Worm (Caenorhabditis elegans) whole organism, young adult: Measurements from ENCODE around the gene cyp-33A1.
"Not testable (repeated sequence)": the region's sequence is repeated elsewhere in the genome, so short reads cannot be mapped to it uniquely, and the experiment has no call there.

ENCODE experiments used
- B0035.1 ChIP-seq: sonication (generic microtip); optimal IDR thresholded peaks from 2 replicates; lab custom pipeline; 2016; ENCODE audit warnings: missing genetic modification characterization, mild to moderate bottlenecking, missing compliant biosample characterization, missing genotype, missing genetic modification reagents
- B0261.1 ChIP-seq: sonication (generic microtip); optimal IDR thresholded peaks from 2 replicates; lab custom pipeline; 2016; ENCODE audit warnings: mild to moderate bottlenecking, missing genetic modification characterization, moderate library complexity, missing compliant biosample characterization
- F10E7.11 ChIP-seq: sonication (generic microtip); optimal IDR thresholded peaks from 2 replicates; lab custom pipeline; 2017; ENCODE audit warnings: mild to moderate bottlenecking, missing genetic modification characterization, moderate library complexity, missing compliant biosample characterization
- F23B12.7 ChIP-seq: sonication (generic microtip); optimal IDR thresholded peaks from 2 replicates; lab custom pipeline; 2017; ENCODE audit warnings: missing genetic modification characterization, mild to moderate bottlenecking, missing compliant biosample characterization, antibody characterized with exemption, moderate library complexity; ENCODE audit not compliant: insufficient read depth
- F52B5.7 ChIP-seq: sonication (generic microtip); optimal IDR thresholded peaks from 2 replicates; lab custom pipeline; 2016; ENCODE audit warnings: mild to moderate bottlenecking, missing genetic modification characterization, missing compliant biosample characterization
- F57A8.1 ChIP-seq: fragments of 200-800 bp; sonication (Bioruptor generic); optimal IDR thresholded peaks from 2 replicates; lab custom pipeline; 2018; ENCODE audit warnings: mild to moderate bottlenecking, missing genetic modification characterization, moderate library complexity, missing compliant biosample characterization
- K11D2.4 ChIP-seq: fragments of 200-800 bp; sonication (Bioruptor generic); IDR thresholded peaks from 2 replicates; pipeline ENCODE4 v1.3.6; 2022; ENCODE audit warnings: missing genetic modification reagents, missing genetic modification characterization, missing compliant biosample characterization
- T07F8.4 ChIP-seq: sonication (generic microtip); optimal IDR thresholded peaks from 2 replicates; lab custom pipeline; 2016; ENCODE audit warnings: mild to moderate bottlenecking, missing genetic modification characterization, moderate library complexity, missing compliant biosample characterization
- T26A5.8 ChIP-seq: sonication (generic microtip); optimal IDR thresholded peaks from 2 replicates; lab custom pipeline; 2016; ENCODE audit warnings: missing genetic modification characterization, missing compliant biosample characterization
- Y53F4B.3 ChIP-seq: fragments of 200-800 bp; sonication (Bioruptor generic); IDR thresholded peaks from 2 replicates; pipeline ENCODE4 v1.3.6; 2022; ENCODE audit warnings: missing genetic modification reagents, missing genetic modification characterization, missing compliant biosample characterization
- Y79H2A.3 ChIP-seq: fragments of 200-800 bp; sonication (Bioruptor generic); conservative IDR thresholded peaks from 2 replicates; pipeline ENCODE4 v1.3.6; 2022; ENCODE audit warnings: missing genetic modification reagents, missing genetic modification characterization, missing compliant biosample characterization
- ZK185.1 ChIP-seq: sonication (generic microtip); optimal IDR thresholded peaks from 2 replicates; lab custom pipeline; 2016; ENCODE audit warnings: mild to moderate bottlenecking, missing genetic modification characterization, missing compliant biosample characterization; ENCODE audit not compliant: poor library complexity, severe bottlenecking
- ama-1 ChIP-seq, 3 experiments: fragments of 150-350 bp in 1 of 3; sonication (generic microtip) in 2 of 3; optimal IDR thresholded peaks; 2 replicates each; lab custom pipeline; 2014 to 2018; ENCODE audit warnings: missing biosample characterization in 2 of 3, missing genetic modification characterization in 2 of 3, missing genetic modification reagents in 2 of 3
- cebp-1 ChIP-seq, 2 experiments: fragments of 200-800 bp in 1 of 2; sonication (Bioruptor generic) in 1 of 2; sonication (generic microtip) in 1 of 2; IDR thresholded peaks in 1 of 2; optimal IDR thresholded peaks in 1 of 2; 2 replicates each; pipeline versions ENCODE4 v1.3.6 to Lab custom; 2017 to 2022; ENCODE audit warnings: missing compliant biosample characterization in 2 of 2, missing genetic modification characterization in 2 of 2, mild to moderate bottlenecking in 1 of 2, missing genetic modification reagents in 1 of 2, moderate library complexity in 1 of 2
- ceh-79 ChIP-seq: sonication (generic microtip); optimal IDR thresholded peaks from 2 replicates; lab custom pipeline; 2017; ENCODE audit warnings: mild to moderate bottlenecking, missing genetic modification characterization, missing compliant biosample characterization
- dox-1 ChIP-seq: fragments of 200-800 bp; sonication (Bioruptor generic); IDR thresholded peaks from 2 replicates; pipeline ENCODE4 v1.3.6; 2022; ENCODE audit warnings: missing genetic modification reagents, missing genetic modification characterization, missing compliant biosample characterization
- efl-1 ChIP-seq: fragments of 150-350 bp; optimal IDR thresholded peaks from 2 replicates; lab custom pipeline; 2014; ENCODE audit warnings: missing biosample characterization, missing genetic modification reagents, missing genetic modification characterization
- egl-18 ChIP-seq: fragments of 200-800 bp; sonication (Bioruptor generic); IDR thresholded peaks from 2 replicates; pipeline ENCODE4 v1.3.6; 2022; ENCODE audit warnings: missing genetic modification reagents, missing genetic modification characterization, missing compliant biosample characterization
- egrh-3 ChIP-seq: fragments of 200-800 bp; sonication (Bioruptor generic); IDR thresholded peaks from 2 replicates; pipeline ENCODE4 v1.3.6; 2022; ENCODE audit warnings: missing genetic modification reagents, missing genetic modification characterization, missing compliant biosample characterization
- ets-4 ChIP-seq: fragments of 200-800 bp; sonication (Bioruptor generic); optimal IDR thresholded peaks from 2 replicates; lab custom pipeline; 2018; ENCODE audit warnings: mild to moderate bottlenecking, missing genetic modification characterization, missing compliant biosample characterization
- let-607 ChIP-seq, 2 experiments: fragments of 200-800 bp in 1 of 2; sonication (Bioruptor generic) in 1 of 2; sonication (generic microtip) in 1 of 2; optimal IDR thresholded peaks; 2 replicates each; lab custom pipeline; 2016 to 2018; ENCODE audit warnings: mild to moderate bottlenecking in 2 of 2, missing compliant biosample characterization in 2 of 2, missing genetic modification characterization in 2 of 2, moderate library complexity in 2 of 2, missing genotype in 1 of 2
- lir-1 ChIP-seq: fragments of 200-800 bp; sonication (Bioruptor generic); conservative IDR thresholded peaks from 2 replicates; pipeline ENCODE4 v1.3.6; 2022; ENCODE audit warnings: missing genetic modification reagents, missing genetic modification characterization, missing compliant biosample characterization
- mes-4 ChIP-seq: sonication (generic microtip); optimal IDR thresholded peaks from 2 replicates; lab custom pipeline; 2016; ENCODE audit warnings: missing genotype, missing genetic modification characterization, missing compliant biosample characterization
- nfya-1 ChIP-seq: sonication (generic microtip); optimal IDR thresholded peaks from 2 replicates; lab custom pipeline; 2017; ENCODE audit warnings: antibody characterized with exemption, missing compliant biosample characterization, missing genetic modification characterization, borderline replicate concordance; ENCODE audit not compliant: insufficient read depth
- rcor-1 ChIP-seq: fragments of 200-800 bp; sonication (Bioruptor generic); IDR thresholded peaks from 2 replicates; pipeline ENCODE4 v1.3.6; 2022; ENCODE audit warnings: missing genetic modification reagents, missing genetic modification characterization, missing compliant biosample characterization
- sea-2 ChIP-seq: fragments of 200-800 bp; sonication (Bioruptor generic); IDR thresholded peaks from 2 replicates; pipeline ENCODE4 v1.3.6; 2022; ENCODE audit warnings: missing genetic modification characterization, missing compliant biosample characterization
- snpc-4 ChIP-seq, 5 experiments: fragments of 150-350 bp in 1 of 5; sonication (generic microtip) in 4 of 5; optimal IDR thresholded peaks; 2 replicates each; lab custom pipeline; 2014 to 2018; ENCODE audit warnings: missing genetic modification characterization in 5 of 5, missing biosample characterization in 3 of 5, antibody characterized with exemption in 2 of 5, mild to moderate bottlenecking in 2 of 5, missing compliant biosample characterization in 2 of 5, missing genotype in 2 of 5, moderate library complexity in 2 of 5, missing genetic modification reagents in 1 of 5
- tbp1 ChIP-seq: fragments of 200-800 bp; sonication (Bioruptor generic); optimal IDR thresholded peaks from 2 replicates; lab custom pipeline; 2018; ENCODE audit warnings: mild to moderate bottlenecking, missing genetic modification characterization, missing compliant biosample characterization
- unc-130 ChIP-seq: sonication (generic microtip); optimal IDR thresholded peaks from 2 replicates; lab custom pipeline; 2016; ENCODE audit warnings: missing genetic modification reagents, missing genetic modification characterization, missing compliant biosample characterization
- zim-3 ChIP-seq: sonication (generic microtip); optimal IDR thresholded peaks from 2 replicates; lab custom pipeline; 2017; ENCODE audit warnings: mild to moderate bottlenecking, missing genetic modification characterization, moderate library complexity, missing compliant biosample characterization
- ztf-18 ChIP-seq: sonication (generic microtip); optimal IDR thresholded peaks from 2 replicates; lab custom pipeline; 2016; ENCODE audit warnings: missing genotype, mild to moderate bottlenecking, missing genetic modification characterization, missing compliant biosample characterization
- ztf-25 ChIP-seq: fragments of 200-800 bp; sonication (Bioruptor generic); IDR thresholded peaks from 2 replicates; pipeline ENCODE4 v1.3.6; 2022; ENCODE audit warnings: missing genetic modification reagents, missing genetic modification characterization, missing compliant biosample characterization
- ztf-28 ChIP-seq: fragments of 200-800 bp; sonication (Bioruptor generic); IDR thresholded peaks from 2 replicates; pipeline ENCODE4 v1.3.6; 2022; ENCODE audit warnings: missing genetic modification reagents, missing genetic modification characterization, missing compliant biosample characterization

cyp-33A1 gene

DNA sequence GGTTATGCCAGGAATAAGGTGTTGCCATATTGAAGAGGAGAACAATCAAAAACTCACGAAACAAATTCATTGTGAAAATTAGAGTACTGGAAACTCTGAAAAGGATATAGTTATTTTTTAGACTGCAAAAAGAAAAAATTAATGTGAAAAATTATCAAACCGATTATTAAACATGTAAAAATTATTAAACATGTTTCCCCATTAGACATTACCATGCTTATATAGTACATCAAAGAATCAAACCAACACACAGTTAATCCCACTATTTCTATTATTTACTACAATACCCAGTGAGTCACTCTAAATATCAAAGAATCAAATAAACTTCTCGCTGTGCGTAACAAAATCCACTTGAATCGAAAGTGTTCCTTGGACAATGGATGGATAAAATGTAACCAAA, 31.8 kb upstream of the cyp-33A1 start, which contains the start of gene ZK105.13:
TSS of gene ZK105.13 (minus strand) at position 101 of the 400 bp plus-strand sequence.
- TF ChIP-seq B0261.1 (no peak), tbp1 (no peak), T07F8.4 (no peak), nfya-1 (tag; lab: Kevin White, UChicago) (no peak), ztf-18 (no peak), ZK185.1 (tag; lab: Kevin White, UChicago) (no peak), rcor-1 (GFP tag; lab: Robert Waterston, UW) (no peak), F10E7.11 (tag; lab: Kevin White, UChicago) (no peak), Y53F4B.3 (GFP tag; lab: Robert Waterston, UW) (no peak), efl-1 (GFP tag; lab: Kevin White, UChicago) (no peak), ets-4 (GFP tag; lab: Kevin White, UChicago) (no peak), ama-1 (optimal IDR thresholded peaks at IDR 0.05; lab: Kevin White, UChicago) (no peak), ama-1 (GFP tag; optimal IDR thresholded peaks at IDR 0.05; lab: Kevin White, UChicago) (no peak), F23B12.7 (no peak), cebp-1 (GFP tag; IDR thresholded peaks at IDR 0.05; lab: Robert Waterston, UW) (no peak), cebp-1 (tag; optimal IDR thresholded peaks at IDR 0.05; lab: Kevin White, UChicago) (no peak), lir-1 (no peak), sea-2 (GFP tag; lab: Robert Waterston, UW) (no peak), Y79H2A.3 (GFP tag; lab: Robert Waterston, UW) (no peak), snpc-4 (GFP tag; optimal IDR thresholded peaks at IDR 0.05; lab: Kevin White, UChicago) (no peak), snpc-4 (tag; optimal IDR thresholded peaks at IDR 0.05; lab: Kevin White, UChicago) (no peak), ceh-79 (tag; lab: Kevin White, UChicago) (no peak)

DNA sequence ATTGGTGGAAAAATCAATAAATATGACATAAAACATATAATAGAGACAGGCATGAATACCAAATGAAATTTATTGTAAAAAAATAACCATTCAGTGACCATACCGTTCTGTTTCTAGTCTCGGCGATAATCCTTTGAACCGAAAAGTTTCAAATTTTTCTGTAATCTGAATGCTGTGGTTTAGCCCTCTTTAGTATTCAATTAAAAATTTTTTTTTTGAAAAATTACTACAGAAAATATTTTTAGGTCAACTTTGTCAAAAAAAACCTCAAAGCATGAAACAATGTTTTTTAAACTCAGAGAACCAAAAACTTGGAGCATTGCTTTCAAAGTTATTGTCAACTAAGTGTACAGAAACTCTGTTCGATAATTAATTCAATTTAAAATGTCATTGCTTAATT, 27.3 kb upstream of the cyp-33A1 start, which contains the start of gene ZK105.11:
TSS of gene ZK105.11 (minus strand) at position 101 of the 400 bp plus-strand sequence.
- TF ChIP-seq egrh-3 (GFP tag; lab: Robert Waterston, UW) (no peak), T26A5.8 (tag; lab: Kevin White, UChicago) (no peak)

- no peak for TF ChIP-seq F57A8.1 (GFP tag; lab: Kevin White, UChicago)
- no peak for TF ChIP-seq ztf-28
- TF ChIP-seq sea-2 (GFP tag; lab: Robert Waterston, UW), result no peak
- TF ChIP-seq Y53F4B.3 (GFP tag; lab: Robert Waterston, UW), result no peak
- TF ChIP-seq unc-130 (GFP tag; lab: Kevin White, UChicago), result no peak
- no peak for TF ChIP-seq zim-3 (tag; lab: Kevin White, UChicago)
- TF ChIP-seq B0035.1 (tag; lab: Kevin White, UChicago), result no peak
- no peak for TF ChIP-seq dox-1 (GFP tag; lab: Robert Waterston, UW)
- TF ChIP-seq mes-4 (tag; lab: Kevin White, UChicago), result no peak
- TF ChIP-seq let-607 (tag; optimal IDR thresholded peaks at IDR 0.05; lab: Kevin White, UChicago), result no peak
- no peak for TF ChIP-seq egl-18 (GFP tag; lab: Robert Waterston, UW)
- TF ChIP-seq efl-1 (GFP tag; lab: Kevin White, UChicago), result no peak
- no peak for TF ChIP-seq K11D2.4 (GFP tag; lab: Robert Waterston, UW)
- TF ChIP-seq, all 124 proteins: peak for 0
Measured at ce11 chrV:7705316-7705715, 24.1 kb upstream of the cyp-33A1 start, which contains the start of gene srw-3. Gene srw-3 (plus strand): TSS chrV:7705616.

DNA sequence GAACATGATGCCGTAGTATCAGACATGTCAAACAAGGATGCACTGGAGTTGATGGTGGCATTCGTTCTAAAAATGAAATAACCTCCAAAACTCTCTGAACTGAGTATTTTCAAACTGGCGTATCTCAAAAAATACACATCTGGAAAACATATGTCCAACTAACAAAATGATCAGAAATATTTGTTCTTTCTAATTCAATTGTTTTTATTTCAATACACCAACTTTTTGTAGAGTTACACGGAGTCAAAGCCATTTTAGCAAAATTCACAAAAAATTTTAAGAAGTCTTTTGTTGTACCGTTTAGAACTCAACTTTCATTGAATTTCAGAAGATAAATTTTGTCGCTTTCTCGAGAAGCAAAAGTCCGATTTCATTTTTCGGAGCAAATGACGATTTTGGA, 22.3 kb upstream of the cyp-33A1 start, which contains the start of gene srsx-40:
TSS of gene srsx-40 (minus strand) at position 101 of the 400 bp plus-strand sequence.
- TF ChIP-seq ztf-25; F52B5.7; Y53F4B.3 (GFP tag; lab: Robert Waterston, UW): not testable (repeated sequence)
